Fruit fly (Drosophila melanogaster) whole organism, prepupa: ENCODE data around the gene sala.

Experiments used
- CG10631 ChIP-seq: fragments of 200-800 bp; sonication (Bioruptor generic); optimal IDR thresholded peaks from 2 replicates; lab custom pipeline; 2016; ENCODE audit warnings: missing biosample characterization, missing genetic modification characterization
- CG10669 ChIP-seq: fragments of 200-800 bp; sonication (Bioruptor generic); optimal IDR thresholded peaks from 3 replicates; lab custom pipeline; 2018; ENCODE audit warnings: missing biosample characterization, mild to moderate bottlenecking, missing genetic modification characterization, moderate library complexity
- CG11294 ChIP-seq: fragments of 200-800 bp; sonication (Bioruptor generic); IDR thresholded peaks from 2 replicates; pipeline ENCODE4 v1.3.6; 2022; ENCODE audit warnings: missing biosample characterization, missing genetic modification characterization
- CG11902 ChIP-seq: fragments of 200-800 bp; sonication (Bioruptor generic); optimal IDR thresholded peaks from 3 replicates; lab custom pipeline; 2016; ENCODE audit warnings: missing biosample characterization, missing genetic modification characterization
- CG1621 ChIP-seq: fragments of 200-800 bp; sonication (Bioruptor generic); optimal IDR thresholded peaks from 3 replicates; lab custom pipeline; 2018; ENCODE audit warnings: missing biosample characterization, mild to moderate bottlenecking, missing genetic modification characterization
- CG16779 ChIP-seq: fragments of 200-800 bp; sonication (Bioruptor generic); optimal IDR thresholded peaks from 3 replicates; lab custom pipeline; 2017; ENCODE audit warnings: missing biosample characterization, mild to moderate bottlenecking, missing genetic modification characterization
- CG3032 ChIP-seq: fragments of 200-800 bp; optimal IDR thresholded peaks from 2 replicates; lab custom pipeline; 2019; ENCODE audit warnings: missing biosample characterization, mild to moderate bottlenecking, missing genetic modification characterization, moderate library complexity
- CG31627 ChIP-seq: fragments of 200-800 bp; sonication (Bioruptor generic); optimal IDR thresholded peaks from 3 replicates; lab custom pipeline; 2016; ENCODE audit warnings: missing biosample characterization, missing genetic modification characterization
- CG32006 ChIP-seq: fragments of 200-800 bp; sonication (Bioruptor generic); optimal IDR thresholded peaks from 3 replicates; lab custom pipeline; 2017; ENCODE audit warnings: missing biosample characterization, mild to moderate bottlenecking, missing genetic modification characterization
- CG3919 ChIP-seq: fragments of 200-800 bp; sonication (Bioruptor generic); optimal IDR thresholded peaks from 3 replicates; lab custom pipeline; 2016; ENCODE audit warnings: missing biosample characterization, missing genetic modification characterization
- CG4318 ChIP-seq: fragments of 200-800 bp; sonication (Bioruptor generic); optimal IDR thresholded peaks from 3 replicates; lab custom pipeline; 2017; ENCODE audit warnings: missing biosample characterization, mild to moderate bottlenecking, missing genetic modification characterization
- CG6163 ChIP-seq: fragments of 200-800 bp; sonication (Bioruptor generic); IDR thresholded peaks from 3 replicates; pipeline ENCODE4 v1.3.6; 2022; ENCODE audit warnings: missing biosample characterization, missing genetic modification characterization
- CG6792 ChIP-seq: fragments of 200-800 bp; sonication (Bioruptor generic); optimal IDR thresholded peaks from 3 replicates; lab custom pipeline; 2016; ENCODE audit warnings: missing biosample characterization, missing genetic modification characterization
- CG6854 ChIP-seq: fragments of 200-800 bp; sonication (Bioruptor generic); optimal IDR thresholded peaks from 2 replicates; lab custom pipeline; 2017; ENCODE audit warnings: missing biosample characterization, mild to moderate bottlenecking, missing genetic modification characterization
- CG8119 ChIP-seq: fragments of 200-800 bp; sonication (Bioruptor generic); IDR thresholded peaks from 3 replicates; pipeline ENCODE4 v1.3.6; 2022; ENCODE audit warnings: missing biosample characterization, missing genetic modification characterization
- CG8632 ChIP-seq: fragments of 200-800 bp; sonication (Bioruptor generic); optimal IDR thresholded peaks from 3 replicates; lab custom pipeline; 2016; ENCODE audit warnings: missing biosample characterization, missing genetic modification characterization
- Eip75B ChIP-seq: fragments of 200-800 bp; sonication (Bioruptor generic); optimal IDR thresholded peaks from 3 replicates; lab custom pipeline; 2016; ENCODE audit warnings: missing biosample characterization, missing genetic modification characterization
- Hr39 ChIP-seq: fragments of 200-800 bp; sonication (Bioruptor generic); optimal IDR thresholded peaks from 2 replicates; lab custom pipeline; 2016; ENCODE audit warnings: missing biosample characterization, missing genetic modification characterization
- Met ChIP-seq: fragments of 200-800 bp; sonication (Bioruptor generic); optimal IDR thresholded peaks from 3 replicates; lab custom pipeline; 2016; ENCODE audit warnings: missing biosample characterization, missing genetic modification characterization
- OdsH ChIP-seq: fragments of 200-800 bp; sonication (Bioruptor generic); optimal IDR thresholded peaks from 3 replicates; lab custom pipeline; 2016; ENCODE audit warnings: missing biosample characterization, missing genetic modification characterization
- Sox102F ChIP-seq: fragments of 200-800 bp; sonication (Bioruptor generic); optimal IDR thresholded peaks from 2 replicates; lab custom pipeline; 2016; ENCODE audit warnings: missing biosample characterization, mild to moderate bottlenecking, missing genetic modification characterization
- Sox15 ChIP-seq: fragments of 200-800 bp; sonication (Bioruptor generic); optimal IDR thresholded peaks from 3 replicates; lab custom pipeline; 2016; ENCODE audit warnings: missing biosample characterization, missing genetic modification characterization
- dac ChIP-seq: fragments of 200-800 bp; sonication (Bioruptor generic); optimal IDR thresholded peaks from 2 replicates; lab custom pipeline; 2017; ENCODE audit warnings: missing biosample characterization, mild to moderate bottlenecking, missing genetic modification characterization
- esn ChIP-seq: fragments of 200-800 bp; sonication (Bioruptor generic); optimal IDR thresholded peaks from 2 replicates; lab custom pipeline; 2016; ENCODE audit warnings: missing biosample characterization, mild to moderate bottlenecking, missing genetic modification characterization, moderate library complexity
- fd85E ChIP-seq: fragments of 200-800 bp; sonication (Bioruptor generic); optimal IDR thresholded peaks from 3 replicates; lab custom pipeline; 2016; ENCODE audit warnings: missing biosample characterization, missing genetic modification characterization
- fkh ChIP-seq: fragments of 200-800 bp; sonication (Bioruptor generic); optimal IDR thresholded peaks from 3 replicates; lab custom pipeline; 2017; ENCODE audit warnings: missing biosample characterization, mild to moderate bottlenecking, missing genetic modification characterization, moderate library complexity
- pdm3 ChIP-seq: fragments of 200-800 bp; sonication (Bioruptor generic); optimal IDR thresholded peaks from 3 replicates; lab custom pipeline; 2016; ENCODE audit warnings: missing biosample characterization, missing genetic modification characterization
- ss ChIP-seq, 2 experiments: fragments of 200-800 bp; sonication (Bioruptor generic); optimal IDR thresholded peaks; 2 replicates in 1 of 2; 3 replicates in 1 of 2; lab custom pipeline; 2017 to 2018; ENCODE audit warnings: mild to moderate bottlenecking in 2 of 2, missing biosample characterization in 2 of 2, missing genetic modification characterization in 2 of 2, moderate library complexity in 1 of 2
- svp ChIP-seq: fragments of 200-800 bp; sonication (Bioruptor generic); peaks from one replicate; lab custom pipeline; 2016; ENCODE audit warnings: missing biosample characterization, missing genetic modification characterization
- topi ChIP-seq: fragments of 200-800 bp; sonication (Bioruptor generic); optimal IDR thresholded peaks from 3 replicates; lab custom pipeline; 2016; ENCODE audit warnings: missing biosample characterization, missing genetic modification characterization
- vri ChIP-seq: fragments of 200-800 bp; sonication (Bioruptor generic); optimal IDR thresholded peaks from 3 replicates; lab custom pipeline; 2016; ENCODE audit warnings: missing biosample characterization, mild to moderate bottlenecking, missing genetic modification characterization

sala gene

DNA sequence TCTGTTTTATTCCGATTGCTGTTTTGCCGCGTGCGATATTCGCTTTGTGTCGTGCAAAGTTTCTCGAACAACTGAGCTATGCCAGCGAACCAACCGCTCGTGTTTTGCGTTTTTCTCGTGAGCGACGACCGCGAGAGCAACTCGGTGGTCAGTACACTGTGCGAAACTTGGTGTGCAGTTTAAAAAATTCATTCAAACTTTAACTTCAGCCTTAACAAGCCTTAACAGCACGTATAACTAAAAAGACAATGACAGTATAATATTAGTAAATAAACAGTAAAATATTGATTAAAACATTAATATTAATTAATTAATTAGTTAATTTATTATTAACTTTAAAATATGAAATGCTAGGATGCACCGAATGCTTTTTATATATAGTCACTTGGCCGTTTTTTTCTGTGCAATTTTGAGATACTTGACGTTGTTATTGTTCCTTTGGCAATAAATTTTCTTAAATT lies 43.7 kb downstream of the sala start, which contains the start of gene CG31705 (continued):
- no peak for TF ChIP-seq CG6854 (GFP tag; lab: Kevin White, UChicago)
- peak; percentile 62 for TF ChIP-seq topi (GFP tag; lab: Kevin White, UChicago)
- peak; percentile 52 for TF ChIP-seq CG4318 (GFP tag; lab: Kevin White, UChicago)
- peak; percentile 73 for TF ChIP-seq CG10631 (GFP tag; lab: Kevin White, UChicago)
- peak; percentile 44 for TF ChIP-seq Sox102F (GFP tag; lab: Kevin White, UChicago)
- peak; percentile 55 for TF ChIP-seq CG3032 (tag; lab: Kevin White, UChicago)
- TF ChIP-seq CG6163 (GFP tag; lab: Robert Waterston, UW): peak; percentile 67
- TF ChIP-seq Hr39 (GFP tag; lab: Kevin White, UChicago): peak; percentile 18
- peak; percentile 59 for TF ChIP-seq OdsH
- no peak for TF ChIP-seq dac (GFP tag; lab: Kevin White, UChicago)
- peak; percentile 80 for TF ChIP-seq CG32006
- peak; percentile 65 for TF ChIP-seq esn
- TF ChIP-seq CG3919 (GFP tag; lab: Kevin White, UChicago): peak; percentile 70
- peak; percentile 55 for TF ChIP-seq CG6792 (GFP tag; lab: Kevin White, UChicago)
- no peak for TF ChIP-seq vri (GFP tag; lab: Kevin White, UChicago)
- no peak for TF ChIP-seq Eip75B (GFP tag; lab: Kevin White, UChicago)
- peak; percentile 60 for TF ChIP-seq CG11902 (GFP tag; lab: Kevin White, UChicago)
- peak; percentile 62 for TF ChIP-seq CG8119 (GFP tag; lab: Robert Waterston, UW)
- peak; percentile 63 for TF ChIP-seq CG8632 (GFP tag; lab: Kevin White, UChicago)
- peak; percentile 27 for TF ChIP-seq Sox15 (GFP tag; lab: Kevin White, UChicago)
- TF ChIP-seq CG10669 (GFP tag; lab: Kevin White, UChicago): peak; percentile 65
- no peak for TF ChIP-seq fd85E (GFP tag; lab: Kevin White, UChicago)
- TF ChIP-seq ss (GFP tag; optimal IDR thresholded peaks at IDR 0.05; lab: Kevin White, UChicago): peak in 1 of 2 experiments; percentile 58
- peak; percentile 50; the same call in 1 of the 2 replicates for TF ChIP-seq CG11294 (GFP tag; lab: Robert Waterston, UW)

DNA sequence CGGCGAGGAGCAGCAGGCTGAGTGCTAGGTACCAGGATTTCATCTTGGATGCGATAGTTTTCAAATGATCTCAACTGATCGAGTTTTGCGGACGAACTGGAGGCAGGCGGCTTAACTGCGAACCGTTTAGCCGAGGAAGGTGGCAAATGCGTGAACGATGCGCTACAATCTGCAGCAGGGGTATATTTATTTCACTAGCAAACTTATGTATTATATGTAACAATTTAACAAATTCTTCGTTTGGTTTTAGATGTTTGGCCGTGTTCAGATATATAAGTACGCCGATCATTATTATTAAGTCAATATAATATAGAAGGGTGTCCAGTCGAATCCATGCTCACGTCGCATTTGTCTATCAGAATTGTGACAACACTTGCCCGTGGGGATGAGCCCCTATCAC lies 46.4 kb downstream of the sala start, which contains the start of gene CG31706:
Gene CG31706 (minus strand): TSS at position 101 of the 400 bp plus-strand sequence.
- TF ChIP-seq CG1621 (tag; lab: Kevin White, UChicago) (no peak), CG16779 (tag; lab: Kevin White, UChicago) (no peak)

DNA sequence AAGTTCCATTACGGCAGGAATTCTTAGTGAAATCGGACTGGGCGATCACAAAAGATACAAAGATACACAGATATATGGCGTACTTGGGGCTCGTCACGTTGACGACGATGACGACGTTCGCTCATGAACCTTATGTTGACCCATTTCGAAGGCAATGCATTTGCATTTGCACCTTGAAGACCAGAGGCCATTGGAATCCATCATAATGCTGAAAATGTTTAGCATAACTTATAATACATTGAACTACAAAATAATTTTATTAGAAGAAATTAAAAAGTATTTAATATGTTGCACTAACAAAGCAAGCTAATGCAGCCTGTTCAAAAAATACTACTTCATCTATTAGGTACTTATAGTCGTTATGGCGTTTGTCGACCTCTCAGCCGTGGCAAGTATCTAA lies 47.0 kb downstream of the sala start, which contains the start of gene CG34162:
Gene CG34162 (plus strand): TSS at position 301 of the 400 bp plus-strand sequence.
- TF ChIP-seq CG11294 (GFP tag; lab: Robert Waterston, UW) (no peak), vri (GFP tag; lab: Kevin White, UChicago) (no peak), CG31627 (GFP tag; lab: Kevin White, UChicago) (no peak), CG6854 (GFP tag; lab: Kevin White, UChicago) (no peak), ss (GFP tag; optimal IDR thresholded peaks at IDR 0.05; lab: Kevin White, UChicago) (no peak), fkh (GFP tag; lab: Kevin White, UChicago) (no peak), CG1621 (tag; lab: Kevin White, UChicago) (no peak), CG3919 (GFP tag; lab: Kevin White, UChicago) (no peak), pdm3 (GFP tag; lab: Kevin White, UChicago) (no peak), svp (no peak)
- TF ChIP-seq, all 60 proteins: peak for 0

DNA sequence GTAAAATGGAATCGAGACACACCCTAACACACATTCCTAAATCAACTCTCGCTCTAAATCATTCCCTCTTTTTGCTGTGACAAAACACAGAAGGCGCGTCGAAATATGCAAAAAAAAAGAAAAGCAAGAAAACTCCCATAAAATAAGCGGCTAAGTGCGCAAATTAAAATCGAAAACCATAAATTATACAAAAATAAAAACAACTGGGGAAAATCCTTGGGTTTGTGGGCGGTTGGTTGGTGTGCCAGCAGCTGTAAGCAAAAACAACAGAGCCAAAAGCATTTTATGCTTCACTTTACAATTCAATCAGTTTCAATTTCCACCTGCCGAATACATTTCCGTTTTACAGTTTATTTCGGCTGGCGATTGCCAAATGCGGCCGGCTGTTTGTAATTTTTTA lies 51.3 kb downstream of the sala start, which contains the start of gene CG43438:
Gene CG43438 (plus strand): TSS at position 301 of the 400 bp plus-strand sequence.
- TF ChIP-seq Met: no peak
- TF ChIP-seq svp: peak; percentile 3
